Fruit fly (Drosophila melanogaster) whole organism, prepupa: ENCODE measurements around the gene CG14691.

Experiments used
- CG10631 ChIP-seq: fragments of 200-800 bp; sonication (Bioruptor generic); optimal IDR thresholded peaks from 2 replicates; lab custom pipeline; 2016; ENCODE audit warnings: missing biosample characterization, missing genetic modification characterization
- CG10669 ChIP-seq: fragments of 200-800 bp; sonication (Bioruptor generic); optimal IDR thresholded peaks from 3 replicates; lab custom pipeline; 2018; ENCODE audit warnings: missing biosample characterization, mild to moderate bottlenecking, missing genetic modification characterization, moderate library complexity
- CG11294 ChIP-seq: fragments of 200-800 bp; sonication (Bioruptor generic); IDR thresholded peaks from 2 replicates; pipeline ENCODE4 v1.3.6; 2022; ENCODE audit warnings: missing biosample characterization, missing genetic modification characterization
- CG11902 ChIP-seq: fragments of 200-800 bp; sonication (Bioruptor generic); optimal IDR thresholded peaks from 3 replicates; lab custom pipeline; 2016; ENCODE audit warnings: missing biosample characterization, missing genetic modification characterization
- CG1621 ChIP-seq: fragments of 200-800 bp; sonication (Bioruptor generic); optimal IDR thresholded peaks from 3 replicates; lab custom pipeline; 2018; ENCODE audit warnings: missing biosample characterization, mild to moderate bottlenecking, missing genetic modification characterization
- CG32006 ChIP-seq: fragments of 200-800 bp; sonication (Bioruptor generic); optimal IDR thresholded peaks from 3 replicates; lab custom pipeline; 2017; ENCODE audit warnings: missing biosample characterization, mild to moderate bottlenecking, missing genetic modification characterization
- CG3919 ChIP-seq: fragments of 200-800 bp; sonication (Bioruptor generic); optimal IDR thresholded peaks from 3 replicates; lab custom pipeline; 2016; ENCODE audit warnings: missing biosample characterization, missing genetic modification characterization
- CG4318 ChIP-seq: fragments of 200-800 bp; sonication (Bioruptor generic); optimal IDR thresholded peaks from 3 replicates; lab custom pipeline; 2017; ENCODE audit warnings: missing biosample characterization, mild to moderate bottlenecking, missing genetic modification characterization
- CG6276 ChIP-seq: fragments of 200-800 bp; sonication (Bioruptor generic); optimal IDR thresholded peaks from 2 replicates; lab custom pipeline; 2017; ENCODE audit warnings: missing biosample characterization, mild to moderate bottlenecking, missing genetic modification characterization
- CG6808 ChIP-seq: fragments of 200-800 bp; sonication (Bioruptor generic); optimal IDR thresholded peaks from 3 replicates; lab custom pipeline; 2017; ENCODE audit warnings: missing biosample characterization, missing genetic modification characterization, mild to moderate bottlenecking, moderate library complexity, missing genetic modification reagents
- CG7368 ChIP-seq: fragments of 200-800 bp; sonication (Bioruptor generic); optimal IDR thresholded peaks from 3 replicates; lab custom pipeline; 2016; ENCODE audit warnings: missing biosample characterization, missing genetic modification characterization
- CG8632 ChIP-seq: fragments of 200-800 bp; sonication (Bioruptor generic); optimal IDR thresholded peaks from 3 replicates; lab custom pipeline; 2016; ENCODE audit warnings: missing biosample characterization, missing genetic modification characterization
- CG9139 ChIP-seq: fragments of 200-800 bp; sonication (Bioruptor generic); optimal IDR thresholded peaks from 3 replicates; lab custom pipeline; 2017; ENCODE audit warnings: missing biosample characterization, mild to moderate bottlenecking, missing genetic modification characterization
- Eip75B ChIP-seq: fragments of 200-800 bp; sonication (Bioruptor generic); optimal IDR thresholded peaks from 3 replicates; lab custom pipeline; 2016; ENCODE audit warnings: missing biosample characterization, missing genetic modification characterization
- Eip78C ChIP-seq: fragments of 200-800 bp; sonication (Bioruptor generic); peaks from one replicate; lab custom pipeline; 2016; ENCODE audit warnings: missing biosample characterization, missing genetic modification characterization
- Ets96B ChIP-seq: fragments of 200-800 bp; optimal IDR thresholded peaks from 2 replicates; lab custom pipeline; 2019; ENCODE audit warnings: missing biosample characterization, mild to moderate bottlenecking, missing genetic modification characterization, moderate library complexity
- Hr39 ChIP-seq: fragments of 200-800 bp; sonication (Bioruptor generic); optimal IDR thresholded peaks from 2 replicates; lab custom pipeline; 2016; ENCODE audit warnings: missing biosample characterization, missing genetic modification characterization
- Hr4 ChIP-seq: fragments of 200-800 bp; sonication (Bioruptor generic); optimal IDR thresholded peaks from 3 replicates; lab custom pipeline; 2016; ENCODE audit warnings: missing biosample characterization, missing genetic modification characterization
- Lpt ChIP-seq: fragments of 200-800 bp; sonication (Bioruptor generic); optimal IDR thresholded peaks from 3 replicates; lab custom pipeline; 2016; ENCODE audit warnings: missing biosample characterization, missing genetic modification characterization
- Smox ChIP-seq: fragments of 200-800 bp; sonication (Bioruptor generic); optimal IDR thresholded peaks from 3 replicates; lab custom pipeline; 2016; ENCODE audit warnings: missing biosample characterization, missing genetic modification characterization
- Sox102F ChIP-seq: fragments of 200-800 bp; sonication (Bioruptor generic); optimal IDR thresholded peaks from 2 replicates; lab custom pipeline; 2016; ENCODE audit warnings: missing biosample characterization, mild to moderate bottlenecking, missing genetic modification characterization
- Sox15 ChIP-seq: fragments of 200-800 bp; sonication (Bioruptor generic); optimal IDR thresholded peaks from 3 replicates; lab custom pipeline; 2016; ENCODE audit warnings: missing biosample characterization, missing genetic modification characterization
- acj6 ChIP-seq: fragments of 200-800 bp; sonication (Bioruptor generic); optimal IDR thresholded peaks from 3 replicates; lab custom pipeline; 2016; ENCODE audit warnings: missing biosample characterization, missing genetic modification characterization
- dac ChIP-seq: fragments of 200-800 bp; sonication (Bioruptor generic); optimal IDR thresholded peaks from 2 replicates; lab custom pipeline; 2017; ENCODE audit warnings: missing biosample characterization, mild to moderate bottlenecking, missing genetic modification characterization
- fd85E ChIP-seq: fragments of 200-800 bp; sonication (Bioruptor generic); optimal IDR thresholded peaks from 3 replicates; lab custom pipeline; 2016; ENCODE audit warnings: missing biosample characterization, missing genetic modification characterization
- fkh ChIP-seq: fragments of 200-800 bp; sonication (Bioruptor generic); optimal IDR thresholded peaks from 3 replicates; lab custom pipeline; 2017; ENCODE audit warnings: missing biosample characterization, mild to moderate bottlenecking, missing genetic modification characterization, moderate library complexity
- lz ChIP-seq: fragments of 200-800 bp; sonication (Bioruptor generic); optimal IDR thresholded peaks from 3 replicates; lab custom pipeline; 2016; ENCODE audit warnings: missing biosample characterization, missing genetic modification characterization
- net ChIP-seq: fragments of 200-800 bp; sonication (Bioruptor generic); optimal IDR thresholded peaks from 3 replicates; lab custom pipeline; 2016; ENCODE audit warnings: missing biosample characterization, missing genetic modification characterization
- salr ChIP-seq, 2 experiments: fragments of 200-800 bp; sonication (Bioruptor generic); optimal IDR thresholded peaks; 3 replicates each; lab custom pipeline; 2016 to 2018; ENCODE audit warnings: missing biosample characterization in 2 of 2, missing genetic modification characterization in 2 of 2, mild to moderate bottlenecking in 1 of 2
- ss ChIP-seq, 2 experiments: fragments of 200-800 bp; sonication (Bioruptor generic); optimal IDR thresholded peaks; 2 replicates in 1 of 2; 3 replicates in 1 of 2; lab custom pipeline; 2017 to 2018; ENCODE audit warnings: mild to moderate bottlenecking in 2 of 2, missing biosample characterization in 2 of 2, missing genetic modification characterization in 2 of 2, moderate library complexity in 1 of 2
- svp ChIP-seq: fragments of 200-800 bp; sonication (Bioruptor generic); peaks from one replicate; lab custom pipeline; 2016; ENCODE audit warnings: missing biosample characterization, missing genetic modification characterization
- topi ChIP-seq: fragments of 200-800 bp; sonication (Bioruptor generic); optimal IDR thresholded peaks from 3 replicates; lab custom pipeline; 2016; ENCODE audit warnings: missing biosample characterization, missing genetic modification characterization

Gene CG14691

DNA sequence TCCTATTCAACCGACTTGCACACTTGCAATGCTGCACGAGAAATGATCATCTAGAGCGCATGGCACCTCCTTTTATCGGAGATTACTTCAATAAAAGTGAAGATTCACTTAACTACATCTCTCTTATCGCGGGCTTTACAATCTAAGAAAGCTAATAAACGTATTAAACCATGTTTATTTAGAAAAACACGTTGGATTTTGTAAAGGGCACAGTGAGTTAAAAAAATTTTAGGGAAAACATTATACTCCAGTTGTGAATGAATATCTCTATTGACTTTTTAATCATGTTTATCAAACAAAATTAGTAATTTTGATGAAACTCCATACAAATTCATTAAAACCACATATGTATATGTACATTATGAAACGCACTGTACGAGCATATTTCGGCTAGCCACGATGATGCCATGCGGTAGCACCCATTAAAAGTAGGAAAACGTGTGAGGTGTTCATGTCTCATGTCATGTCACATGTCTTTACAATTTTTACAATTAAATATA is 4.0 kb upstream of the CG14691 start, which contains the start of gene CG31272:
Gene CG31272, minus strand, starts transcription at position 51 of the 500 bp plus-strand sequence.
- TF ChIP-seq fd85E (no peak), CG9139 (GFP tag; lab: Kevin White, UChicago) (no peak), Sox15 (GFP tag; lab: Kevin White, UChicago) (no peak), Smox (GFP tag; lab: Kevin White, UChicago) (no peak), CG10669 (no peak), CG11294 (GFP tag; lab: Robert Waterston, UW) (no peak)
- TF ChIP-seq, all 60 proteins: peak for 0

DNA sequence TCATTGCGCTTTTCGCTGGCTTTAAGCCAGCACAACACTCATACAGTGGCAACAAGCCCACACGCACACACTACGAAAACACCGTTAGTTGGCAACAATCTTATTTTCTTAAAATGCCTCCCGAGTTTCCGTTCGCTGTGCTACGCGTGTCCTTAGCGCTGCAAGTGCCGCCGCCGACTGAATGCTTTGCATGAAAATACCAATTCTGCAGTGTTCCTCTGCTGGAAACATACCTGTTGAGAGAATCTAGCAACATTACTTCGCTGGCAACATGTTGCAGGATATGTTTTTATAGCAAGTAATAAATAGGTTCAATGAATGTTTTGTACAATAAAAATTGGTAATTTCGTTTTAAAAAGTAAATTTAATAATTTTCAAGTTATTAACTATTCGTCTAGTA is 4.4 kb downstream of the CG14691 start, which contains the start of gene TkR86C:
Gene TkR86C, minus strand, starts transcription at position 168 of the 400 bp plus-strand sequence.
- no peak for TF ChIP-seq Eip75B (GFP tag; lab: Kevin White, UChicago)
- TF ChIP-seq CG3919 (GFP tag; lab: Kevin White, UChicago): no peak
- TF ChIP-seq Eip78C (GFP tag; lab: Kevin White, UChicago): no peak
- no peak for TF ChIP-seq Hr4 (GFP tag; lab: Kevin White, UChicago)

DNA sequence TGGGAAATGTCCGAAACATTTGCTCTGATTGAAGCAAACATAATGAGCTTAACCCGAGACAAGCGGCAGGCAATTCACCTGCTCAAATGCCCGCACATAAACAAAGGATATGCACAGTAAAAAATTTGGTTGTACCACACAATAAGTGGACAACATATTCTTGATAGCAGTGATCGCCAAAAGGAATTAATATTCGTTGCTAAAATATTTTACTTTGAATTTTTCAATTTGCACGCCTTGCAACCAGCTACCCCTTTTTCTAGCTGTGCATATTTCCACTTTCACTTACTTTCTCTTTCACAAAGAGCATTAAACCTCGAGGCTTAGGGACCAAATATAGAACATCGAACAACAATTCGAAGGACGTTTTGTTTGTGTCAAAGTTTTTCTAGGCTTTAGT is 7.8 kb downstream of the CG14691 start:
- TF ChIP-seq svp (GFP tag; lab: Kevin White, UChicago) (peak; percentile 42), CG6808 (GFP tag; lab: Kevin White, UChicago) (no peak), CG11902 (GFP tag; lab: Kevin White, UChicago) (no peak), Ets96B (tag; lab: Kevin White, UChicago) (no peak), dac (GFP tag; lab: Kevin White, UChicago) (no peak), CG9139 (GFP tag; lab: Kevin White, UChicago) (no peak), CG4318 (GFP tag; lab: Kevin White, UChicago) (no peak), CG7368 (GFP tag; lab: Kevin White, UChicago) (no peak), CG32006 (peak; percentile 9), Lpt (no peak), fd85E (no peak), ss (GFP tag; optimal IDR thresholded peaks at IDR 0.05; lab: Kevin White, UChicago) (no peak), CG8632 (no peak), net (GFP tag; lab: Kevin White, UChicago) (no peak), CG6276 (GFP tag; lab: Kevin White, UChicago) (no peak), salr (GFP tag; optimal IDR thresholded peaks at IDR 0.05; lab: Kevin White, UChicago) (no peak), Sox102F (GFP tag; lab: Kevin White, UChicago) (no peak), fkh (GFP tag; lab: Kevin White, UChicago) (no peak), topi (no peak), CG1621 (no peak), Hr39 (GFP tag; lab: Kevin White, UChicago) (peak; percentile 10)

DNA sequence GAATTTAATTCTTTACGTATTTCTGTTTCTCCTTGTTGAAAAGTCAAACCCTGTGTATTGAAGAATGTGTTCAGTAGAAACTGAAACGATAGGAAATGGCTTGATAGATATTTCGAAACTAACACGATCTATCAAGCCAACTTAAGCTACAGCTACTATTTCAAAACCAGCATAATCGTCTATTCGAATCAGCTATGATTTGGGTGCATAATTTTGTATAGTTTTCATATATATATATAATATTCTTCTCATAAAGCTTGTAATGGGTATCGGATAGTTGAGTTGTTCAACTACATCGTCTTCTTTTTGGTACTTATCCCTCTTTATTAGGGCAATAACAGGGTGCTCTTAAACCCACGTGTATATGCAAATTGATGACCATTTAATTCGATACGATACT is 19.6 kb downstream of the CG14691 start, which contains the start of gene tomboy20:
Gene tomboy20, minus strand, starts transcription at position 101 of the 400 bp plus-strand sequence.
- TF ChIP-seq lz (GFP tag; lab: Kevin White, UChicago): no peak
- no peak for TF ChIP-seq CG10631 (GFP tag; lab: Kevin White, UChicago)
- no peak for TF ChIP-seq CG6808 (GFP tag; lab: Kevin White, UChicago)

DNA sequence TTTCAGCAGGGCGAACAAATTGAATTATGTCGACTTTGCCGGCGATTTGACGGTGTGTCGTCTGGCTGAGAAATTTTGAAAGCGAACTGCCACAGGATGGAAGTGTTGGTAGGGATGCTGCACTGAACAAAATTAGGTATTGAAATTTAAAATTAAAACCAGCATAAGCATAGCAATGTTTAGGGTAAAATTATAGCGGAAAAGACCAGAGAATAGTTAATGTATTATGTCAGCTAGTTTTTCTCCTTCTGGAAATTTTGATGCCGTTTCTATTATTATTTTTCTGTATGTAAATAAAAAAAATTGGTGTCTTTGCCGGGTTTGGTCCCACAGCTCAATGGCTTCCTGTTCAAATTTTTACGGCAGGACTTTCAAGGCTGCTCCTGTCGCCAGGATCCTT is 28.7 kb downstream of the CG14691 start:
- no peak for TF ChIP-seq topi
- TF ChIP-seq ss (GFP tag; optimal IDR thresholded peaks at IDR 0.05; lab: Kevin White, UChicago): no peak
- no peak for TF ChIP-seq Hr4 (GFP tag; lab: Kevin White, UChicago)
- no peak for TF ChIP-seq Eip75B (GFP tag; lab: Kevin White, UChicago)
- no peak for TF ChIP-seq acj6 (GFP tag; lab: Kevin White, UChicago)
